Worm (Caenorhabditis elegans) whole organism, L2 larva: Measurements from ENCODE around the gene T08D2.8.
"Not testable (repeated sequence)": the region's sequence is repeated elsewhere in the genome, so short reads cannot be mapped to it uniquely, and the experiment has no call there.

ENCODE experiments used
- ama-1 ChIP-seq: fragments of 150-350 bp; optimal IDR thresholded peaks from 2 replicates; lab custom pipeline; 2018; ENCODE audit warnings: inconsistent platforms
- blmp-1 ChIP-seq: sonication (generic microtip); optimal IDR thresholded peaks from 2 replicates; lab custom pipeline; 2017; ENCODE audit warnings: missing genetic modification characterization, mild to moderate bottlenecking, missing compliant biosample characterization, antibody characterized with exemption, moderate library complexity; ENCODE audit not compliant: insufficient read depth
- ceh-82 ChIP-seq: fragments of 150-350 bp; optimal IDR thresholded peaks from 2 replicates; lab custom pipeline; 2014; ENCODE audit warnings: missing biosample characterization, missing genetic modification characterization
- fos-1 ChIP-seq: fragments of 150-350 bp; optimal IDR thresholded peaks from 2 replicates; lab custom pipeline; 2014; ENCODE audit warnings: missing biosample characterization, missing genetic modification characterization
- lin-13 ChIP-seq: fragments of 150-350 bp; optimal IDR thresholded peaks from 2 replicates; lab custom pipeline; 2014; ENCODE audit warnings: missing biosample characterization, missing genetic modification reagents, missing genetic modification characterization
- lin-39 ChIP-seq: fragments of 150-350 bp; optimal IDR thresholded peaks from 2 replicates; lab custom pipeline; 2014; ENCODE audit warnings: missing biosample characterization, missing genetic modification reagents, missing genetic modification characterization
- lsy-2 ChIP-seq, 2 experiments: fragments of 150-350 bp in 1 of 2; sonication (generic microtip) in 1 of 2; optimal IDR thresholded peaks; 2 replicates each; lab custom pipeline; 2014 to 2017; ENCODE audit warnings: missing biosample characterization in 2 of 2, missing genetic modification characterization in 2 of 2
- nhr-11 ChIP-seq: fragments of 150-350 bp; optimal IDR thresholded peaks from 2 replicates; lab custom pipeline; 2014; ENCODE audit warnings: missing biosample characterization, missing genetic modification characterization
- nhr-237 ChIP-seq: fragments of 150-350 bp; optimal IDR thresholded peaks from 2 replicates; lab custom pipeline; 2014; ENCODE audit warnings: missing biosample characterization, missing genetic modification characterization
- nhr-6 ChIP-seq: fragments of 150-350 bp; optimal IDR thresholded peaks from 2 replicates; lab custom pipeline; 2014; ENCODE audit warnings: missing biosample characterization, missing genetic modification characterization
- unc-55 ChIP-seq: fragments of 150-350 bp; sonication (generic microtip); optimal IDR thresholded peaks from 3 replicates; lab custom pipeline; 2014; ENCODE audit warnings: missing biosample characterization, missing genetic modification reagents, missing genetic modification characterization
- unc-62 ChIP-seq: fragments of 150-350 bp; optimal IDR thresholded peaks from 2 replicates; lab custom pipeline; 2014; ENCODE audit warnings: missing biosample characterization, missing genetic modification reagents, missing genetic modification characterization
- zag-1 ChIP-seq: fragments of 150-350 bp; optimal IDR thresholded peaks from 2 replicates; lab custom pipeline; 2014; ENCODE audit warnings: missing biosample characterization, missing genetic modification characterization

DNA sequence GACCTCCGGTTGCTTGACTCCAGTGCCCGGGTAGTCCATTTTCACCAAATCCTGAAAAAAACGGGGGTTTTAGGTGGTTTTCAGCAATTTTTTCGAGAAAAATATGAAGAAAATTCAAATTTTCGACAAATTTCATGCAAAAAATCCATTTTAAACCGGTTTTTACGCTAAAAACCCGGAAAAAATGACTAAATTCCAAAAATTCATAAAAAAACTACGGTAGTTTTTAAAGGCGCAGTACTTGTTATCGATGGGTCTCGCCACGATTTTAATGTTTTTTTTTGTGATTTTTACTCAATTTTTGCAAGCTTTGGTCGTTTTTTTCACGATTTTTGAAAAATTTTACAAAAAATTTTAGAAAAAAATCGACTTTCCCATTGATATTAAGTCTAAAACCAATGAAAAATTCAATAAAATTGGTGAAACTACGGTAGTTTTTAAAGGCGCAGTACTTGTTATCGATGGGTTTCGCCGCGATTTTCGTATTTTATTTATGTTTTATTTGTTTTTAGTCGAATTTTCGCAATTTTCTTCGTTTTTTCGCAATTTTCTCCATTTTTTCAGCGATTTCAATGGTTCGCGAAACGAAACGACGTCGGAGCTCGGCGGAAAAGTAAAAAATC is 10.4 kb upstream of the T08D2.8 start, which contains the start of the genes T08D2.6 and chkr-1:
- not testable (repeated sequence) for TF ChIP-seq lin-13 (GFP tag; lab: Kevin White, UChicago); fos-1 (tag; lab: Kevin White, UChicago); ceh-82; nhr-6 (tag; lab: Kevin White, UChicago); ama-1 (lab: Kevin White, UChicago); zag-1 (tag; lab: Kevin White, UChicago); unc-62 (GFP tag; lab: Kevin White, UChicago); nhr-237 (tag; lab: Kevin White, UChicago); lsy-2 (tag; optimal IDR thresholded peaks at IDR 0.05; lab: Kevin White, UChicago); lin-39; nhr-11; unc-55; blmp-1
